Fruit fly (Drosophila melanogaster): ENCODE data around the gene CG10274.

DNA sequence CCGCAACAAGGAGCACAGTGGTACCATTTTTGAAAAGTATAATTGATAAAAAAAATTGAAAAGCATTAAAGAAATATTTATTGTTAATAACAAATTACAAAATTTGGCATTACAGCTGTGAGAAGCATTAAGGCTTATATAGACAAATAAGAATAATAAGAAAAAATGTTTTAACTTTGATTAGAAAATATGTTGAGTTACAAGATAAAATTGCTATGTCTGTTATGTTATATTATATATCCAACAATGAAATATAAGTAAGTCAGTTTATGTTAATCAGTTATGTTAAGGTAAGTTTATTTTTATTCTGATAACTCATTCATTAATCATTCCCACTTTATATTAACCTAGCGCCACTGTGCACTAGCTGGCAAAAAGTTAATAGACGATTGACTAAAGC is 21.8 kb downstream of the CG10274 start:
- no peak for TF ChIP-seq CG8478 (optimal IDR thresholded peaks at IDR 0.05)
- TF ChIP-seq CTCF (optimal IDR thresholded peaks at IDR 0.05) = no peak

Measured in S2 (cell line).